Worm (Caenorhabditis elegans) whole organism, L1 larva: ENCODE results near the gene spp-28.

Experiments used
- F16B12.6 ChIP-seq: fragments of 150-350 bp; optimal IDR thresholded peaks from 2 replicates; lab custom pipeline; 2014; ENCODE audit warnings: missing biosample characterization, missing genetic modification characterization
- Y116A8C.19 ChIP-seq: sonication (generic microtip); optimal IDR thresholded peaks from 2 replicates; lab custom pipeline; 2016; ENCODE audit warnings: missing compliant biosample characterization, missing genetic modification characterization, borderline replicate concordance
- alr-1 ChIP-seq: fragments of 200-800 bp; sonication (Bioruptor generic); optimal IDR thresholded peaks from 2 replicates; lab custom pipeline; 2018; ENCODE audit warnings: borderline replicate concordance, mild to moderate bottlenecking, missing genetic modification characterization, missing compliant biosample characterization
- ama-1 ChIP-seq: fragments of 150-350 bp; optimal IDR thresholded peaks from 2 replicates; lab custom pipeline; 2014
- blmp-1 ChIP-seq: fragments of 150-350 bp; optimal IDR thresholded peaks from 2 replicates; lab custom pipeline; 2014; ENCODE audit warnings: missing biosample characterization, missing genetic modification characterization
- ceh-8 ChIP-seq: fragments of 200-800 bp; sonication (Bioruptor generic); optimal IDR thresholded peaks from 2 replicates; lab custom pipeline; 2018; ENCODE audit warnings: mild to moderate bottlenecking, missing genetic modification characterization, moderate library complexity, missing compliant biosample characterization
- ceh-82 ChIP-seq, 3 experiments: fragments of 150-350 bp in 1 of 3; sonication (generic microtip) in 2 of 3; optimal IDR thresholded peaks; 2 replicates each; lab custom pipeline; 2014 to 2017; ENCODE audit warnings: missing biosample characterization in 3 of 3, missing genetic modification characterization in 3 of 3
- dpl-1 ChIP-seq, 3 experiments: fragments of 150-350 bp in 2 of 3; sonication (generic microtip) in 1 of 3; optimal IDR thresholded peaks; 2 replicates each; lab custom pipeline; 2014 to 2017; ENCODE audit warnings: missing biosample characterization in 3 of 3, missing genetic modification characterization in 3 of 3, missing genetic modification reagents in 3 of 3
- efl-1 ChIP-seq, 4 experiments: fragments of 150-350 bp; optimal IDR thresholded peaks in 3 of 4; peaks in 1 of 4; 1 replicate in 1 of 4; 2 replicates in 3 of 4; lab custom pipeline; 2014; ENCODE audit warnings: missing biosample characterization in 2 of 4, missing genetic modification characterization in 2 of 4, missing genetic modification reagents in 2 of 4
- elt-3 ChIP-seq, 6 experiments: fragments of 150-350 bp in 1 of 6; sonication (generic microtip); optimal IDR thresholded peaks; 2 replicates each; lab custom pipeline; 2017 to 2018; ENCODE audit warnings: missing biosample characterization in 6 of 6, missing genetic modification characterization in 6 of 6, inconsistent platforms in 1 of 6
- fkh-8 ChIP-seq: sonication (generic microtip); optimal IDR thresholded peaks from 2 replicates; lab custom pipeline; 2016; ENCODE audit warnings: mild to moderate bottlenecking, missing genetic modification characterization, missing compliant biosample characterization
- fos-1 ChIP-seq: fragments of 150-350 bp; optimal IDR thresholded peaks from 2 replicates; lab custom pipeline; 2014; ENCODE audit warnings: missing biosample characterization, missing genetic modification characterization
- grh-1 ChIP-seq: fragments of 200-800 bp; sonication (Bioruptor generic); IDR thresholded peaks from 2 replicates; pipeline ENCODE4 v1.3.6; 2022; ENCODE audit warnings: missing genetic modification reagents, missing genetic modification characterization, missing compliant biosample characterization
- hpl-2 ChIP-seq: fragments of 150-350 bp; optimal IDR thresholded peaks from 2 replicates; lab custom pipeline; 2014; ENCODE audit warnings: missing biosample characterization, missing genetic modification reagents, missing genetic modification characterization
- jun-1 ChIP-seq: fragments of 150-350 bp; optimal IDR thresholded peaks from 2 replicates; lab custom pipeline; 2014; ENCODE audit warnings: missing biosample characterization, missing genetic modification reagents, missing genetic modification characterization
- lin-14 ChIP-seq: fragments of 200-800 bp; sonication (Bioruptor generic); optimal IDR thresholded peaks from 2 replicates; lab custom pipeline; 2018; ENCODE audit warnings: mild to moderate bottlenecking, missing genetic modification characterization, moderate library complexity, missing compliant biosample characterization
- lin-15B ChIP-seq: fragments of 150-350 bp; sonication (generic microtip); optimal IDR thresholded peaks from 3 replicates; lab custom pipeline; 2014; ENCODE audit warnings: missing biosample characterization, missing genetic modification characterization
- lin-35 ChIP-seq, 2 experiments: fragments of 150-350 bp; optimal IDR thresholded peaks; 2 replicates each; lab custom pipeline; 2014; ENCODE audit warnings: missing biosample characterization in 2 of 2, missing genetic modification characterization in 2 of 2, missing genetic modification reagents in 2 of 2
- lir-3 ChIP-seq: sonication (generic microtip); optimal IDR thresholded peaks from 2 replicates; lab custom pipeline; 2016; ENCODE audit warnings: mild to moderate bottlenecking, missing genetic modification characterization, moderate library complexity, missing compliant biosample characterization; ENCODE audit not compliant: poor library complexity
- lsy-2 ChIP-seq, 2 experiments: fragments of 150-350 bp; optimal IDR thresholded peaks; 2 replicates each; lab custom pipeline; 2014; ENCODE audit warnings: missing biosample characterization in 2 of 2, missing genetic modification characterization in 2 of 2
- mab-9 ChIP-seq: fragments of 200-800 bp; sonication (Bioruptor generic); IDR thresholded peaks from 2 replicates; pipeline ENCODE4 v1.3.6; 2022; ENCODE audit warnings: missing genetic modification reagents, missing genetic modification characterization, missing compliant biosample characterization
- mep-1 ChIP-seq: fragments of 150-350 bp; optimal IDR thresholded peaks from 2 replicates; lab custom pipeline; 2014; ENCODE audit warnings: missing biosample characterization, missing genetic modification characterization
- nhr-237 ChIP-seq: fragments of 150-350 bp; optimal IDR thresholded peaks from 2 replicates; lab custom pipeline; 2014; ENCODE audit warnings: missing biosample characterization, missing genetic modification characterization
- nhr-47 ChIP-seq: sonication (generic microtip); optimal IDR thresholded peaks from 2 replicates; lab custom pipeline; 2016; ENCODE audit warnings: mild to moderate bottlenecking, missing genetic modification characterization, moderate library complexity, missing compliant biosample characterization
- nhr-71 ChIP-seq: sonication (generic microtip); optimal IDR thresholded peaks from 2 replicates; lab custom pipeline; 2016; ENCODE audit warnings: mild to moderate bottlenecking, missing genetic modification characterization, moderate library complexity, missing compliant biosample characterization
- nhr-85 ChIP-seq: sonication (generic microtip); peaks from one replicate; lab custom pipeline; 2016; ENCODE audit warnings: missing genetic modification characterization, inconsistent platforms, missing compliant biosample characterization
- pag-3 ChIP-seq: sonication (generic microtip); optimal IDR thresholded peaks from 2 replicates; lab custom pipeline; 2017; ENCODE audit warnings: missing genetic modification characterization, mild to moderate bottlenecking, missing compliant biosample characterization, antibody characterized with exemption, borderline replicate concordance; ENCODE audit not compliant: insufficient read depth
- rnt-1 ChIP-seq: sonication (generic microtip); optimal IDR thresholded peaks from 2 replicates; lab custom pipeline; 2016; ENCODE audit warnings: mild to moderate bottlenecking, missing genetic modification characterization, moderate library complexity, missing compliant biosample characterization
- skn-1 ChIP-seq: fragments of 150-350 bp; optimal IDR thresholded peaks from 2 replicates; lab custom pipeline; 2014; ENCODE audit warnings: missing biosample characterization, missing genetic modification characterization
- snu-23 ChIP-seq: sonication (generic microtip); optimal IDR thresholded peaks from 2 replicates; lab custom pipeline; 2016; ENCODE audit warnings: missing genetic modification characterization, missing compliant biosample characterization
- vab-15 ChIP-seq: sonication (generic microtip); optimal IDR thresholded peaks from 2 replicates; lab custom pipeline; 2017; ENCODE audit warnings: missing genotype, mild to moderate bottlenecking, missing genetic modification characterization, missing compliant biosample characterization
- zag-1 ChIP-seq: fragments of 150-350 bp; optimal IDR thresholded peaks from 2 replicates; lab custom pipeline; 2014; ENCODE audit warnings: missing biosample characterization, missing genetic modification characterization
- zip-4 ChIP-seq: fragments of 200-800 bp; sonication (Bioruptor generic); optimal IDR thresholded peaks from 2 replicates; lab custom pipeline; 2018; ENCODE audit warnings: mild to moderate bottlenecking, missing genetic modification characterization, moderate library complexity, missing compliant biosample characterization

spp-28 gene

DNA sequence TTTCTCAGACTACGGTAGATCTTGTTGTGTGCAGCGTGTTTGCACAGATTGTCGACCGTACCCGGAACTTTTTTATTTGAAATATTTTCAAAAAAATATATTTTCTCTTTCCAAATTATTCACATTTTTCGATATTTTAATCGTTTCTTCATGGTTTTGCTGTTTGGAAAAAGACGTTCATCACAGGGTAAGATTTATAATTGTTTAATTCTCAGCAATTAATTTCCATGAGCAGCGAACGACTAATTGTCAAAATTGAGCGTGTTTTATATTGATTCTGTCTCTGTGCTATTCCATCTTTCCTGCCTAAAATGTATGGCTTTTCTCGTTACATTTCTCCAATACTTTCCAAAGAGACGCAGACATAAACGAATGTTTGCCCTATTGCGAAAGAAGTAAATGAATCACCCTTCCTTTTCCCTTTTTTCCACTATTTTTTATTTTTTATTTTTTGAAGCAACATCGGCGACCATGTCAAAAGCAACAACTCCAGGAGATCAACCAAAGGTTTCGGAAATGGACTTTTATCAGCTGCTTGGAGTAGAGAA is 1.0 kb upstream of the spp-28 start, which contains the start of gene dnj-16:
dnj-16 (plus strand) TSS at position 51 of the 548 bp plus-strand sequence.
- TF ChIP-seq ceh-8 (GFP tag; lab: Kevin White, UChicago) (peak; percentile 19), blmp-1 (tag; lab: Kevin White, UChicago) (peak; percentile 80), hpl-2 (GFP tag; lab: Kevin White, UChicago) (peak; percentile 43), lin-35 (GFP tag; optimal IDR thresholded peaks at IDR 0.05; lab: Kevin White, UChicago) (peak in 1 of 2 experiments; percentile 40), nhr-71 (tag; lab: Kevin White, UChicago) (peak; percentile 31), skn-1 (tag; lab: Kevin White, UChicago) (peak; percentile 29), ama-1 (lab: Kevin White, UChicago) (no peak), Y116A8C.19 (no peak), ceh-82 (tag; optimal IDR thresholded peaks at IDR 0.05; lab: Kevin White, UChicago) (peak; percentile 12 to 73 (median 14)), vab-15 (no peak), mep-1 (peak; percentile 60), snu-23 (GFP tag; lab: Kevin White, UChicago) (peak; percentile 17), jun-1 (peak; percentile 18), lin-15B (tag; lab: Kevin White, UChicago) (peak; percentile 6), grh-1 (GFP tag; lab: Robert Waterston, UW) (no peak), rnt-1 (peak; percentile 24), dpl-1 (GFP tag; optimal IDR thresholded peaks at IDR 0.05; lab: Kevin White, UChicago) (peak in 1 of 3 experiments; percentile 20), nhr-47 (tag; lab: Kevin White, UChicago) (peak; percentile 8), zip-4 (peak; percentile 34), nhr-85 (peak; percentile 19), lin-14 (GFP tag; lab: Kevin White, UChicago) (peak; percentile 66), efl-1 (optimal IDR thresholded peaks at IDR 0.05; lab: Kevin White, UChicago) (peak; percentile 24 to 41), efl-1 (GFP tag; optimal IDR thresholded peaks at IDR 0.05 in 1 of 2; lab: Kevin White, UChicago) (peak; percentile 15 to 86), nhr-237 (peak; percentile 25), alr-1 (tag; lab: Kevin White, UChicago) (no peak), lsy-2 (tag; optimal IDR thresholded peaks at IDR 0.05; lab: Kevin White, UChicago) (peak; percentile 14 to 62), fos-1 (tag; lab: Kevin White, UChicago) (peak; percentile 56), F16B12.6 (tag; lab: Kevin White, UChicago) (no peak)

- TF ChIP-seq mab-9 (no peak), fkh-8 (tag; lab: Kevin White, UChicago) (no peak), blmp-1 (tag; lab: Kevin White, UChicago) (peak; percentile 98), elt-3 (tag; optimal IDR thresholded peaks at IDR 0.05; lab: Kevin White, UChicago) (peak in 2 of 6 experiments; percentile 50 to 70)
These were observed 539 bp downstream of the spp-28 start for ce11 chrIII:4189602-4190001.

DNA sequence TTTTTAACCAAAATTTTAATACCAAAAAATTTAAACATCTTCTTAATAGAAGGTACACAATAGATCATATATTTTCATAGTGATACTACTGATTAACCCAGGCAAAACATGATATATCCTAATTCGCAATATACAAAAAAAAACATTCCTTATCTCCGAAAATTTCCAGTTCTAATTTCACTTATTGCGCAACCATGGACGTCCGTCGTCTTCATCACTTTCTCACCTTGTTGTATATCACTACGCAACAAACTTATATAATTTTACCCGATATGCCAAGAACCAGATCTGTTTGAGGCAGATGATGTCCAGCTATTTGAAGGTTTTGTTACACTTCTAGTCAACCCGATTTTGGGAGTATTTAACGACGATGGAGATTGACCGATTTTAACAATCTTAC is 2.3 kb downstream of the spp-28 start, which contains the start of gene R74.2:
R74.2 (plus strand) TSS at position 316 of the 400 bp plus-strand sequence.
- TF ChIP-seq blmp-1 (tag; lab: Kevin White, UChicago) (peak; percentile 98), elt-3 (tag; optimal IDR thresholded peaks at IDR 0.05; lab: Kevin White, UChicago) (no peak)

ce11 chrIII:4186751-4187309 is 3.3 kb downstream of the spp-28 start, which contains the start of gene lars-1:
lars-1 (minus strand) TSS chrIII:4186801.
- peak; percentile 94 for TF ChIP-seq pag-3 (tag; lab: Kevin White, UChicago)
- TF ChIP-seq grh-1 (GFP tag; lab: Robert Waterston, UW) = no peak
- TF ChIP-seq zag-1 (tag; lab: Kevin White, UChicago) = no peak
- TF ChIP-seq dpl-1 (GFP tag; optimal IDR thresholded peaks at IDR 0.05; lab: Kevin White, UChicago) = peak in 1 of 3 experiments; percentile 10
- TF ChIP-seq blmp-1 (tag; lab: Kevin White, UChicago) = peak; percentile 32
- TF ChIP-seq efl-1 (optimal IDR thresholded peaks at IDR 0.05; lab: Kevin White, UChicago) = no peak
- TF ChIP-seq efl-1 (GFP tag; optimal IDR thresholded peaks at IDR 0.05 in 1 of 2; lab: Kevin White, UChicago) = peak in 1 of 2 experiments; percentile 81
- peak; percentile 15 for TF ChIP-seq lir-3 (tag; lab: Kevin White, UChicago)
- peak; percentile 15 for TF ChIP-seq rnt-1
- TF ChIP-seq lsy-2 (tag; optimal IDR thresholded peaks at IDR 0.05; lab: Kevin White, UChicago) = peak in 1 of 2 experiments; percentile 29
